Worm (Caenorhabditis elegans) whole organism, L4 larva: Measurements from ENCODE around the gene clh-5.

Source experiments
- T26A8.4 ChIP-seq: fragments of 200-800 bp; sonication (Bioruptor generic); IDR thresholded peaks from 2 replicates; pipeline ENCODE4 v1.3.6; 2022; ENCODE audit warnings: missing genetic modification characterization, missing compliant biosample characterization
- Y105C5A.15 ChIP-seq: fragments of 200-800 bp; sonication (Bioruptor generic); IDR thresholded peaks from 2 replicates; pipeline ENCODE4 v1.3.6; 2022; ENCODE audit warnings: missing genetic modification characterization, missing compliant biosample characterization
- Y48G9A.11 ChIP-seq: fragments of 200-800 bp; sonication (Bioruptor generic); IDR thresholded peaks from 2 replicates; pipeline ENCODE4 v1.3.6; 2022; ENCODE audit warnings: missing genetic modification reagents, missing genetic modification characterization, missing compliant biosample characterization
- Y75B8A.6 ChIP-seq: fragments of 200-800 bp; sonication (Bioruptor generic); IDR thresholded peaks from 2 replicates; pipeline ENCODE4 v1.3.6; 2022; ENCODE audit warnings: missing genetic modification reagents, missing genetic modification characterization, missing compliant biosample characterization
- ZK546.5 ChIP-seq, 2 experiments: sonication (generic microtip); optimal IDR thresholded peaks; 2 replicates each; lab custom pipeline; 2017; ENCODE audit warnings: missing biosample characterization in 2 of 2, missing genetic modification characterization in 2 of 2
- aha-1 ChIP-seq: fragments of 150-350 bp; peaks from one replicate; lab custom pipeline; 2014; ENCODE audit warnings: missing biosample characterization, missing genetic modification characterization
- ama-1 ChIP-seq: fragments of 150-350 bp; optimal IDR thresholded peaks from 2 replicates; lab custom pipeline; 2014; ENCODE audit warnings: inconsistent platforms, mixed read lengths
- ceh-28 ChIP-seq: fragments of 150-350 bp; optimal IDR thresholded peaks from 2 replicates; lab custom pipeline; 2014; ENCODE audit warnings: missing biosample characterization, missing genetic modification reagents, missing genetic modification characterization
- ceh-44 ChIP-seq: fragments of 200-800 bp; sonication (Bioruptor generic); IDR thresholded peaks from 2 replicates; pipeline ENCODE4 v1.3.6; 2022; ENCODE audit warnings: missing genetic modification reagents, missing genetic modification characterization, missing compliant biosample characterization
- daf-12 ChIP-seq: fragments of 150-350 bp; optimal IDR thresholded peaks from 2 replicates; lab custom pipeline; 2014; ENCODE audit warnings: missing biosample characterization, missing genetic modification reagents, missing genetic modification characterization
- daf-16 ChIP-seq, 3 experiments: sonication (generic microtip); optimal IDR thresholded peaks; 2 replicates each; lab custom pipeline; 2016 to 2017; ENCODE audit warnings: missing genetic modification characterization in 3 of 3, missing genetic modification reagents in 3 of 3, mild to moderate bottlenecking in 2 of 3, missing compliant biosample characterization in 2 of 3, missing biosample characterization in 1 of 3, moderate library complexity in 1 of 3
- dmd-6 ChIP-seq: fragments of 200-800 bp; sonication (Bioruptor generic); IDR thresholded peaks from 2 replicates; pipeline ENCODE4 v1.3.6; 2022; ENCODE audit warnings: missing genetic modification reagents, missing genetic modification characterization, missing compliant biosample characterization
- duxl-1 ChIP-seq: sonication (generic microtip); optimal IDR thresholded peaks from 2 replicates; lab custom pipeline; 2016; ENCODE audit warnings: mild to moderate bottlenecking, missing genetic modification characterization, moderate library complexity, missing compliant biosample characterization; ENCODE audit not compliant: poor library complexity
- dve-1 ChIP-seq: sonication (generic microtip); optimal IDR thresholded peaks from 2 replicates; lab custom pipeline; 2017; ENCODE audit warnings: antibody characterized with exemption, mild to moderate bottlenecking, missing genetic modification characterization, missing compliant biosample characterization; ENCODE audit not compliant: insufficient read depth
- egl-27 ChIP-seq: sonication (generic microtip); optimal IDR thresholded peaks from 3 replicates; lab custom pipeline; 2017; ENCODE audit warnings: missing biosample characterization, missing genetic modification reagents, missing genetic modification characterization
- fkh-10 ChIP-seq: fragments of 150-350 bp; optimal IDR thresholded peaks from 2 replicates; lab custom pipeline; 2014; ENCODE audit warnings: missing biosample characterization, missing genetic modification reagents, missing genetic modification characterization
- hlh-11 ChIP-seq: fragments of 200-800 bp; sonication (Bioruptor generic); optimal IDR thresholded peaks from 2 replicates; lab custom pipeline; 2018; ENCODE audit warnings: mild to moderate bottlenecking, missing genetic modification characterization, missing compliant biosample characterization
- hlh-30 ChIP-seq: sonication (generic microtip); optimal IDR thresholded peaks from 2 replicates; lab custom pipeline; 2017; ENCODE audit warnings: antibody characterized with exemption, mild to moderate bottlenecking, missing genetic modification characterization, missing compliant biosample characterization; ENCODE audit not compliant: insufficient read depth
- lin-13 ChIP-seq: fragments of 150-350 bp; optimal IDR thresholded peaks from 2 replicates; lab custom pipeline; 2014; ENCODE audit warnings: missing biosample characterization, missing genetic modification reagents, missing genetic modification characterization
- lsy-2 ChIP-seq, 2 experiments: fragments of 150-350 bp in 1 of 2; sonication (generic microtip) in 1 of 2; optimal IDR thresholded peaks; 2 replicates each; lab custom pipeline; 2014 to 2017; ENCODE audit warnings: missing biosample characterization in 2 of 2, missing genetic modification characterization in 2 of 2
- madf-9 ChIP-seq: fragments of 200-800 bp; sonication (Bioruptor generic); conservative IDR thresholded peaks from 2 replicates; pipeline ENCODE4 v1.3.6; 2022; ENCODE audit warnings: missing genetic modification reagents, missing genetic modification characterization, missing compliant biosample characterization
- mdl-1 ChIP-seq, 2 experiments: fragments of 150-350 bp in 1 of 2; sonication (generic microtip) in 1 of 2; optimal IDR thresholded peaks; 2 replicates each; lab custom pipeline; 2014 to 2017; ENCODE audit warnings: missing biosample characterization in 2 of 2, missing genetic modification characterization in 2 of 2
- mxl-2 ChIP-seq: fragments of 200-800 bp; sonication (Bioruptor generic); conservative IDR thresholded peaks from 2 replicates; pipeline ENCODE4 v1.3.6; 2022; ENCODE audit warnings: missing genetic modification reagents, missing genetic modification characterization, missing compliant biosample characterization
- nhr-25 ChIP-seq: sonication (generic microtip); optimal IDR thresholded peaks from 2 replicates; lab custom pipeline; 2017; ENCODE audit warnings: missing genetic modification characterization, mild to moderate bottlenecking, missing compliant biosample characterization, antibody characterized with exemption, moderate library complexity, borderline replicate concordance; ENCODE audit not compliant: insufficient read depth
- nhr-28 ChIP-seq: fragments of 150-350 bp; optimal IDR thresholded peaks from 2 replicates; lab custom pipeline; 2014; ENCODE audit warnings: missing biosample characterization, missing genetic modification characterization
- nhr-6 ChIP-seq: fragments of 150-350 bp; optimal IDR thresholded peaks from 2 replicates; lab custom pipeline; 2014; ENCODE audit warnings: missing biosample characterization, missing genetic modification characterization
- pqm-1 ChIP-seq: sonication (generic microtip); optimal IDR thresholded peaks from 2 replicates; lab custom pipeline; 2017; ENCODE audit warnings: missing biosample characterization, missing genetic modification characterization
- rbr-2 ChIP-seq: sonication (generic microtip); optimal IDR thresholded peaks from 2 replicates; lab custom pipeline; 2016; ENCODE audit warnings: missing genotype, missing genetic modification characterization, missing compliant biosample characterization
- set-16 ChIP-seq: fragments of 200-800 bp; sonication (Bioruptor generic); IDR thresholded peaks from 2 replicates; pipeline ENCODE4 v1.3.6; 2022; ENCODE audit warnings: missing genetic modification reagents, missing genetic modification characterization, missing compliant biosample characterization
- snpc-4 ChIP-seq: fragments of 150-350 bp; optimal IDR thresholded peaks from 2 replicates; lab custom pipeline; 2014; ENCODE audit warnings: missing biosample characterization, missing genetic modification characterization
- spr-3 ChIP-seq: fragments of 200-800 bp; sonication (Bioruptor generic); optimal IDR thresholded peaks from 2 replicates; lab custom pipeline; 2018; ENCODE audit warnings: mild to moderate bottlenecking, missing genetic modification characterization, missing compliant biosample characterization
- tag-97 ChIP-seq: fragments of 200-800 bp; sonication (Bioruptor generic); IDR thresholded peaks from 2 replicates; pipeline ENCODE4 v1.3.6; 2022; ENCODE audit warnings: missing genetic modification characterization, missing compliant biosample characterization
- unc-62 ChIP-seq, 3 experiments: fragments of 150-350 bp in 1 of 3; sonication (generic microtip); optimal IDR thresholded peaks in 2 of 3; peaks in 1 of 3; 1 replicate in 1 of 3; 2 replicates in 2 of 3; lab custom pipeline; 2014 to 2017; ENCODE audit warnings: missing biosample characterization in 3 of 3, missing genetic modification characterization in 3 of 3, missing genetic modification reagents in 3 of 3, missing genotype in 1 of 3

clh-5 gene

ce11 chrII:9097302-9097701 lies 1.1 kb downstream of the clh-5 start:
- TF ChIP-seq lsy-2 (tag; optimal IDR thresholded peaks at IDR 0.05; lab: Kevin White, UChicago) (no peak), aha-1 (tag; lab: Kevin White, UChicago) (peak; percentile 91)

- TF ChIP-seq hlh-11 (tag; lab: Kevin White, UChicago) (peak; percentile 54), dve-1 (tag; lab: Kevin White, UChicago) (peak; percentile 20), ama-1 (lab: Kevin White, UChicago) (peak; percentile 34), dmd-6 (GFP tag; lab: Robert Waterston, UW) (peak; percentile 55; the same call in 1 of the 2 replicates), rbr-2 (tag; lab: Kevin White, UChicago) (no peak), lsy-2 (tag; optimal IDR thresholded peaks at IDR 0.05; lab: Kevin White, UChicago) (peak in 1 of 2 experiments; percentile 1), daf-16 (GFP tag; optimal IDR thresholded peaks at IDR 0.05; lab: Kevin White, UChicago) (no peak), daf-16 (tag; optimal IDR thresholded peaks at IDR 0.05; lab: Kevin White, UChicago) (peak; percentile 54), pqm-1 (tag; lab: Kevin White, UChicago) (peak; percentile 73), snpc-4 (tag; lab: Kevin White, UChicago) (no peak), ceh-28 (tag; lab: Kevin White, UChicago) (no peak), unc-62 (GFP tag; optimal IDR thresholded peaks at IDR 0.05 in 1 of 2; lab: Kevin White, UChicago) (peak in 1 of 2 experiments; percentile 95), unc-62 (tag; optimal IDR thresholded peaks at IDR 0.05; lab: Kevin White, UChicago) (no peak), nhr-28 (tag; lab: Kevin White, UChicago) (peak; percentile 62)
These were observed 4.1 kb downstream of the clh-5 start for ce11 chrII:9094247-9094790.

ce11 chrII:9093584-9093983 lies 4.8 kb downstream of the clh-5 start, which contains the start of gene C07H4.1:
C07H4.1 (minus strand) TSS chrII:9093684.
- TF ChIP-seq hlh-30 (tag; lab: Kevin White, UChicago) (no peak), duxl-1 (no peak), nhr-6 (tag; lab: Kevin White, UChicago) (no peak), ZK546.5 (tag; optimal IDR thresholded peaks at IDR 0.05; lab: Kevin White, UChicago) (no peak), spr-3 (GFP tag; lab: Kevin White, UChicago) (no peak), daf-12 (no peak), set-16 (GFP tag; lab: Robert Waterston, UW) (no peak), lin-13 (GFP tag; lab: Kevin White, UChicago) (no peak), mdl-1 (tag; optimal IDR thresholded peaks at IDR 0.05; lab: Kevin White, UChicago) (no peak), mxl-2 (no peak), Y75B8A.6 (GFP tag; lab: Robert Waterston, UW) (no peak), nhr-25 (tag; lab: Kevin White, UChicago) (no peak), ceh-44 (GFP tag; lab: Robert Waterston, UW) (no peak), Y105C5A.15 (GFP tag; lab: Robert Waterston, UW) (no peak), fkh-10 (no peak), tag-97 (GFP tag; lab: Robert Waterston, UW) (no peak), madf-9 (GFP tag; lab: Robert Waterston, UW) (no peak)

- peak; percentile 60 for TF ChIP-seq hlh-11 (tag; lab: Kevin White, UChicago)
- no peak for TF ChIP-seq daf-16 (GFP tag; optimal IDR thresholded peaks at IDR 0.05; lab: Kevin White, UChicago)
- TF ChIP-seq daf-16 (tag; optimal IDR thresholded peaks at IDR 0.05; lab: Kevin White, UChicago), result peak; percentile 24
- TF ChIP-seq hlh-30 (tag; lab: Kevin White, UChicago), result peak; percentile 58
- TF ChIP-seq Y48G9A.11 (GFP tag; lab: Robert Waterston, UW), result no peak
- TF ChIP-seq rbr-2 (tag; lab: Kevin White, UChicago), result no peak
- peak; percentile 67 for TF ChIP-seq aha-1 (tag; lab: Kevin White, UChicago)
- peak; percentile 46 for TF ChIP-seq nhr-28 (tag; lab: Kevin White, UChicago)
- peak; percentile 55 for TF ChIP-seq dve-1 (tag; lab: Kevin White, UChicago)
- peak; percentile 87 for TF ChIP-seq pqm-1 (tag; lab: Kevin White, UChicago)
- no peak for TF ChIP-seq egl-27
- TF ChIP-seq T26A8.4, result no peak
- peak; percentile 73 for TF ChIP-seq dmd-6 (GFP tag; lab: Robert Waterston, UW)
- TF ChIP-seq, all 104 proteins: peak for 8
These were observed 5.5 kb downstream of the clh-5 start for ce11 chrII:9092910-9093309.
